Fruit fly (Drosophila melanogaster): ENCODE data around the gene Tim9a.
A peak's percentile ranks its signal among the peaks of the same experiment; 100 is the strongest.

Tim9a gene

DNA sequence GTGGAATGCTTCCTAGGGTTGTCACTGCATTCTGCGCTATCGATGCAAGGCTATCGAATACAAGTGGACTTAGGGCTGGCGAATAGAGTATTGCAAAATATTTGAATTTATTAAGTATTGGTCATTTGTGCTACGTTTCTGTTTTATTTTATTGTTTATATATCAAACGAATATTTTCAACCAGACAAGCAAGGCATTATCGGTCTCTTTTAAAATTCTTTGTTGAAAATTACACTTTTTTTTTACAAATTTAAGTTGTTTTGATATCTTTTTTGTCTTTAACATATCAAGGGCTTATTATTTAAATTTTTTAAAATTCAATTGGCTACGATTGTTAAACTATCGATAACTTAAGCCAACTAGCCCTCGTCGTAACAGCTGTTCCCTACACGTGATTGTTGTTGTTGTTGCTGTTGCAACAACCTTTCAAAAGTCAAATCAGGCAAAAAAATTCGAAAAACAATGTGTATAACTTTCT is 2.4 kb downstream of the Tim9a start, which contains the start of the genes Ype and CG1662 (continued):
- TF ChIP-seq CG7786 (GFP tag; optimal IDR thresholded peaks at IDR 0.05), result peak; percentile 47
- TF ChIP-seq CG9876 (GFP tag; optimal IDR thresholded peaks at IDR 0.05), result peak; percentile 47
- TF ChIP-seq onecut (GFP tag; IDR thresholded peaks at IDR 0.05), result peak; percentile 21; the same call in 1 of the 2 replicates
- TF ChIP-seq gfzf (GFP tag; optimal IDR thresholded peaks at IDR 0.05), result no peak
- TF ChIP-seq CG8281 (tag; optimal IDR thresholded peaks at IDR 0.05), result peak; percentile 19
- TF ChIP-seq CG6254 (GFP tag; optimal IDR thresholded peaks at IDR 0.05), result no peak
- peak; percentile 64 for TF ChIP-seq esg (GFP tag; conservative IDR thresholded peaks at IDR 0.05)
- TF ChIP-seq HLH4C (GFP tag; IDR thresholded peaks at IDR 0.05; ENCODE audit: partially characterized antibody), result peak; percentile 64; the same call in 2 of the 3 replicates
- TF ChIP-seq fd64A (GFP tag; optimal IDR thresholded peaks at IDR 0.05), result no peak
- peak; percentile 44 for TF ChIP-seq Atf3 (GFP tag; optimal IDR thresholded peaks at IDR 0.05)
- peak; percentile 39 for TF ChIP-seq Vsx1 (GFP tag; optimal IDR thresholded peaks at IDR 0.05)
- peak; percentile 67 for TF ChIP-seq CG15601 (tag; optimal IDR thresholded peaks at IDR 0.05)
- peak; percentile 75 for TF ChIP-seq CG13287 (GFP tag; IDR thresholded peaks at IDR 0.05; ENCODE audit: partially characterized antibody)
- TF ChIP-seq Xrp1 (GFP tag; IDR thresholded peaks at IDR 0.05), result peak; percentile 65
- TF ChIP-seq CG16779 (GFP tag; IDR thresholded peaks at IDR 0.05), result no peak
- peak; percentile 35 for TF ChIP-seq psq (GFP tag; optimal IDR thresholded peaks at IDR 0.05)
- TF ChIP-seq CG10209 (GFP tag; optimal IDR thresholded peaks at IDR 0.05), result peak; percentile 75
- TF ChIP-seq CG6791 (GFP tag; IDR thresholded peaks at IDR 0.05; ENCODE audit: partially characterized antibody), result no peak
- TF ChIP-seq H15 (GFP tag; IDR thresholded peaks at IDR 0.05), result peak; percentile 47; the same call in 1 of the 3 replicates
- peak; percentile 83 for TF ChIP-seq CG15696 (tag; optimal IDR thresholded peaks at IDR 0.05)
- peak; percentile 63 for TF ChIP-seq vfl (GFP tag; optimal IDR thresholded peaks at IDR 0.05)
- TF ChIP-seq CG14441 (GFP tag; IDR thresholded peaks at IDR 0.05), result peak; percentile 60
- TF ChIP-seq CG3847 (GFP tag; IDR thresholded peaks at IDR 0.05), result peak; percentile 77
- TF ChIP-seq sqz (GFP tag; optimal IDR thresholded peaks at IDR 0.05), result peak; percentile 56
- TF ChIP-seq ems (GFP tag; optimal IDR thresholded peaks at IDR 0.05), result peak; percentile 60
- peak; percentile 72 for TF ChIP-seq Bdp1 (GFP tag; optimal IDR thresholded peaks at IDR 0.05)
- no peak for TF ChIP-seq sc (optimal IDR thresholded peaks at IDR 0.05)
- TF ChIP-seq sc (GFP tag; optimal IDR thresholded peaks at IDR 0.05), result peak; percentile 15
- TF ChIP-seq Doc2 (GFP tag; IDR thresholded peaks at IDR 0.05), result no peak
- TF ChIP-seq ATbp (GFP tag; optimal IDR thresholded peaks at IDR 0.05), result peak; percentile 13
- TF ChIP-seq CoRest (tag; optimal IDR thresholded peaks at IDR 0.05), result peak; percentile 86
- peak; percentile 77 for TF ChIP-seq NfI (GFP tag; optimal IDR thresholded peaks at IDR 0.05)
- TF ChIP-seq gce (GFP tag; IDR thresholded peaks at IDR 0.05), result no peak
- TF ChIP-seq CG4424 (GFP tag; optimal IDR thresholded peaks at IDR 0.05), result peak; percentile 79
- TF ChIP-seq cad (GFP tag; optimal IDR thresholded peaks at IDR 0.05), result no peak
- peak; percentile 36 for TF ChIP-seq kni (GFP tag; optimal IDR thresholded peaks at IDR 0.05)
- no peak for TF ChIP-seq prd (optimal IDR thresholded peaks at IDR 0.05)
- peak; percentile 72 for TF ChIP-seq prd (GFP tag; IDR thresholded peaks at IDR 0.05)
- TF ChIP-seq CG1603 (tag; optimal IDR thresholded peaks at IDR 0.05), result peak; percentile 47
- TF ChIP-seq CG30020 (tag; optimal IDR thresholded peaks at IDR 0.05), result peak; percentile 65
- peak; percentile 93 for TF ChIP-seq Med (GFP tag)
- TF ChIP-seq slou (GFP tag; optimal IDR thresholded peaks at IDR 0.05), result peak; percentile 58
- TF ChIP-seq CG10565 (GFP tag; optimal IDR thresholded peaks at IDR 0.05), result no peak
- peak; percentile 87 for TF ChIP-seq CG12391 (tag; optimal IDR thresholded peaks at IDR 0.05)
- TF ChIP-seq Dip2 (GFP tag; IDR thresholded peaks at IDR 0.05), result no peak
- peak; percentile 72 for TF ChIP-seq CG2129 (GFP tag; IDR thresholded peaks at IDR 0.05; ENCODE audit: partially characterized antibody)
- TF ChIP-seq CG4820 (GFP tag; optimal IDR thresholded peaks at IDR 0.05), result peak; percentile 59
- peak; percentile 48 for TF ChIP-seq Myb (GFP tag; optimal IDR thresholded peaks at IDR 0.05)
- TF ChIP-seq bab2 (GFP tag; optimal IDR thresholded peaks at IDR 0.05), result peak; percentile 67
- no peak for TF ChIP-seq dimm (GFP tag; IDR thresholded peaks at IDR 0.05)
- peak; percentile 91 for TF ChIP-seq bcd (GFP tag; optimal IDR thresholded peaks at IDR 0.05)
